Worm (Caenorhabditis elegans): ENCODE measurements around the gene cnc-4.

cnc-4 gene

DNA sequence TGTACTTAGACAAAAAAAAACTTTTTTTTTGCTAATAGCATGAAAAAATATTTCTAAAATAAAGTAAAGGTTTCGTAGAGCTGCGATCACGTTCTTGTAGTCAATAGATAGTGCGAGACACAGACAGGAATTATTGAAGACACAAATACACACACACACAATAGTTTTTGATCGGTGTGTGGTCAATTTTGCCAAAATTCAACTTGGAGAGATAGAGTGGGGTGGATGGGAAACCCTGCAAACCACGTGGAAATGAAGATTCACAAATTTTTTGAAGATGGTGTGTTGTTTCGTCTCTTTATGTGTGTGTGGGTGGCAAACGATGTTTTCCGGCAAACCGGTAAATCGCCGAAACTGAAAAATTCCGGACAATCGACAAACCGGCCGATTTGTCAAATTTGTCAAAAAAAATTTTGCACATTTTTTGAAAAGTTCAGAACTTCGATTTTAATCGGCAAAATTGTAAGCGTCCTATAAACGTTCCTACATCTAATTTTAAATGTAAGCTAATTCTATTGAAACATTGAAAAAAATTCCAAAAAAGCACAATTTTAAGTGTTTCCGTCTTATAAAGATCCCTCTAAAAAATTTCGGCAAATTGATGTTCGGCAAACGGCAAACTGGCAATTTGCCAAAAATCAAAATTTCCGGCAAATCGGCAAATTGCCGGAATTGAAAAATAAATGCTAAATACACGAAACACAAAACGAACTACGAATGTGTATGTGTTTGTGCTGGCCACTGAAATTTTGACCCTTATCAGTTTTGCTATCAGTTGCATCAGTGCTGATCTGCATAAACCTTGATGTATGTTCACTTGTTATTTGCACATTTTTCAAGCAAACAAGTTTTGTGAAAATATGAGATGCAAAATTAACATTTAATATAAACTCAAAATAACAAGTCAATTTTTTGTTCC, 14.2 kb upstream of the cnc-4 start:
- TF ChIP-seq egl-43 (GFP tag; IDR thresholded peaks at IDR 0.05) (no peak), attf-4 (tag; optimal IDR thresholded peaks at IDR 0.05) (no peak), ceh-20 (GFP tag; IDR thresholded peaks at IDR 0.05) (no peak), ZK546.5 (tag; optimal IDR thresholded peaks at IDR 0.05) (no peak), gei-8 (GFP tag; optimal IDR thresholded peaks at IDR 0.05) (no peak), madf-5 (GFP tag; IDR thresholded peaks at IDR 0.05) (no peak), F10B5.3 (tag; optimal IDR thresholded peaks at IDR 0.05) (no peak), hlh-30 (tag; optimal IDR thresholded peaks at IDR 0.05; ENCODE audit: insufficient read depth) (no peak), aha-1 (tag) (peak; percentile 97), snpc-1.2 (GFP tag; IDR thresholded peaks at IDR 0.05) (no peak), lin-13 (GFP tag; optimal IDR thresholded peaks at IDR 0.05) (no peak), daf-16 (GFP tag; optimal IDR thresholded peaks at IDR 0.05) (no peak), daf-16 (tag; optimal IDR thresholded peaks at IDR 0.05) (peak; percentile 90), ceh-62 (tag; optimal IDR thresholded peaks at IDR 0.05) (no peak), ama-1 (optimal IDR thresholded peaks at IDR 0.05) (no peak), lin-39 (tag; optimal IDR thresholded peaks at IDR 0.05) (no peak), nhr-111 (GFP tag; optimal IDR thresholded peaks at IDR 0.05) (no peak), lin-15B (tag; optimal IDR thresholded peaks at IDR 0.05) (no peak), dve-1 (tag; optimal IDR thresholded peaks at IDR 0.05; ENCODE audit: insufficient read depth) (peak; percentile 28), tra-1 (GFP tag; IDR thresholded peaks at IDR 0.05) (no peak), pqm-1 (tag; optimal IDR thresholded peaks at IDR 0.05) (peak; percentile 64), F37D6.2 (tag; optimal IDR thresholded peaks at IDR 0.05) (no peak), saeg-2 (GFP tag; IDR thresholded peaks at IDR 0.05) (no peak), unc-62 (GFP tag; optimal IDR thresholded peaks at IDR 0.05 in 1 of 2) (peak in 1 of 2 experiments; percentile 87), unc-62 (tag; optimal IDR thresholded peaks at IDR 0.05) (no peak), ctbp-1 (GFP tag; IDR thresholded peaks at IDR 0.05) (no peak), php-3 (GFP tag; IDR thresholded peaks at IDR 0.05) (no peak), ceh-28 (tag; optimal IDR thresholded peaks at IDR 0.05) (no peak), dmd-6 (GFP tag; IDR thresholded peaks at IDR 0.05) (no peak), spr-3 (GFP tag; optimal IDR thresholded peaks at IDR 0.05) (no peak), pha-4 (GFP tag; IDR thresholded peaks at IDR 0.05) (no peak), pha-4 (tag; optimal IDR thresholded peaks at IDR 0.05) (no peak), nhr-25 (tag; optimal IDR thresholded peaks at IDR 0.05; ENCODE audit: borderline replicate concordance, insufficient read depth) (no peak), nhr-28 (tag; optimal IDR thresholded peaks at IDR 0.05) (peak; percentile 87), unc-130 (GFP tag; optimal IDR thresholded peaks at IDR 0.05) (no peak), nhr-77 (tag; optimal IDR thresholded peaks at IDR 0.05) (no peak), T26A8.4 (GFP tag; IDR thresholded peaks at IDR 0.05) (no peak), Y48G9A.11 (GFP tag; IDR thresholded peaks at IDR 0.05) (no peak), dpl-1 (GFP tag; optimal IDR thresholded peaks at IDR 0.05) (no peak), Y105C5A.15 (GFP tag; IDR thresholded peaks at IDR 0.05) (no peak), tag-97 (GFP tag; IDR thresholded peaks at IDR 0.05) (no peak), lin-29 (GFP tag; IDR thresholded peaks at IDR 0.05) (no peak), hlh-11 (tag; optimal IDR thresholded peaks at IDR 0.05) (peak; percentile 4)
